Fruit fly (Drosophila melanogaster) whole organism, embryonic: Measurements from ENCODE around the gene CG31922.
A peak's percentile ranks its signal among the peaks of the same experiment; 100 is the strongest.

Experiments
- Antp ChIP-seq: fragments of 200-800 bp; sonication (Bioruptor generic); optimal IDR thresholded peaks from 3 replicates; lab custom pipeline; 2016; ENCODE audit warnings: missing biosample characterization, missing genetic modification characterization
- Bdp1 ChIP-seq: fragments of 200-800 bp; sonication (Bioruptor generic); optimal IDR thresholded peaks from 3 replicates; lab custom pipeline; 2016; ENCODE audit warnings: missing biosample characterization, missing genetic modification characterization
- CG11723 ChIP-seq: fragments of 200-800 bp; sonication (Bioruptor generic); optimal IDR thresholded peaks from 2 replicates; lab custom pipeline; 2017; ENCODE audit warnings: missing biosample characterization, mild to moderate bottlenecking, missing genetic modification characterization
- CG12769 ChIP-seq: fragments of 200-800 bp; sonication (Bioruptor generic); optimal IDR thresholded peaks from 2 replicates; lab custom pipeline; 2019; ENCODE audit warnings: missing biosample characterization, mild to moderate bottlenecking, missing genetic modification characterization, moderate library complexity
- CG12942 ChIP-seq: fragments of 200-800 bp; sonication (Bioruptor generic); optimal IDR thresholded peaks from 3 replicates; lab custom pipeline; 2016; ENCODE audit warnings: missing biosample characterization, missing genetic modification characterization
- CG15479 ChIP-seq: fragments of 200-800 bp; sonication (Bioruptor generic); optimal IDR thresholded peaks from 3 replicates; lab custom pipeline; 2019; ENCODE audit warnings: missing biosample characterization, mild to moderate bottlenecking, missing genetic modification characterization, moderate library complexity
- CG17829 ChIP-seq: fragments of 200-800 bp; optimal IDR thresholded peaks from 2 replicates; lab custom pipeline; 2019; ENCODE audit warnings: missing biosample characterization, mild to moderate bottlenecking, missing genetic modification characterization, moderate library complexity
- CG17912 ChIP-seq: fragments of 200-800 bp; sonication (Bioruptor generic); optimal IDR thresholded peaks from 2 replicates; lab custom pipeline; 2018; ENCODE audit warnings: missing biosample characterization, mild to moderate bottlenecking, missing genetic modification characterization
- CG18619 ChIP-seq: fragments of 200-800 bp; sonication (Bioruptor generic); optimal IDR thresholded peaks from 3 replicates; lab custom pipeline; 2017; ENCODE audit warnings: missing biosample characterization, mild to moderate bottlenecking, missing genetic modification characterization
- CG30020 ChIP-seq: fragments of 200-800 bp; optimal IDR thresholded peaks from 2 replicates; lab custom pipeline; 2019; ENCODE audit warnings: missing biosample characterization, mild to moderate bottlenecking, missing genetic modification characterization, moderate library complexity
- CG33557 ChIP-seq: fragments of 200-800 bp; sonication (Bioruptor generic); optimal IDR thresholded peaks from 2 replicates; lab custom pipeline; 2019; ENCODE audit warnings: missing biosample characterization, mild to moderate bottlenecking, missing genetic modification characterization, moderate library complexity
- CG3847 ChIP-seq: fragments of 200-800 bp; sonication (Bioruptor generic); IDR thresholded peaks from 2 replicates; pipeline ENCODE4 v1.3.6; 2022; ENCODE audit warnings: missing biosample characterization, missing genetic modification characterization
- CG4328 ChIP-seq: fragments of 200-800 bp; sonication (Bioruptor generic); optimal IDR thresholded peaks from 3 replicates; lab custom pipeline; 2017; ENCODE audit warnings: missing biosample characterization, missing genetic modification reagents, missing genetic modification characterization
- CG4424 ChIP-seq: fragments of 200-800 bp; sonication (Bioruptor generic); optimal IDR thresholded peaks from 3 replicates; lab custom pipeline; 2016; ENCODE audit warnings: missing biosample characterization, missing genetic modification characterization
- CG4707 ChIP-seq: fragments of 200-800 bp; sonication (Bioruptor generic); optimal IDR thresholded peaks from 2 replicates; lab custom pipeline; 2018; ENCODE audit warnings: missing biosample characterization, mild to moderate bottlenecking, missing genetic modification characterization, moderate library complexity
- CG5245 ChIP-seq: fragments of 200-800 bp; sonication (Bioruptor generic); optimal IDR thresholded peaks from 3 replicates; lab custom pipeline; 2016; ENCODE audit warnings: missing biosample characterization, missing genetic modification characterization
- CG6854 ChIP-seq: fragments of 200-800 bp; sonication (Bioruptor generic); optimal IDR thresholded peaks from 3 replicates; lab custom pipeline; 2017; ENCODE audit warnings: missing biosample characterization, mild to moderate bottlenecking, missing genetic modification characterization
- CG9876 ChIP-seq: fragments of 200-800 bp; sonication (Bioruptor generic); optimal IDR thresholded peaks from 2 replicates; lab custom pipeline; 2016; ENCODE audit warnings: missing biosample characterization, missing genetic modification characterization
- Elba2 ChIP-seq: fragments of 200-800 bp; sonication (Bioruptor generic); optimal IDR thresholded peaks from 3 replicates; lab custom pipeline; 2016; ENCODE audit warnings: missing biosample characterization, missing genetic modification characterization
- Gsc ChIP-seq: fragments of 200-800 bp; sonication (Bioruptor generic); IDR thresholded peaks from 2 replicates; pipeline ENCODE4 v1.3.6; 2022; ENCODE audit warnings: missing biosample characterization, missing genetic modification characterization
- Hsf ChIP-seq: fragments of 200-800 bp; sonication (Bioruptor generic); optimal IDR thresholded peaks from 3 replicates; lab custom pipeline; 2016; ENCODE audit warnings: missing biosample characterization, missing genetic modification characterization
- Max ChIP-seq: fragments of 200-800 bp; sonication (Bioruptor generic); optimal IDR thresholded peaks from 2 replicates; lab custom pipeline; 2016; ENCODE audit warnings: missing biosample characterization, mild to moderate bottlenecking, missing genetic modification characterization
- Neu2 ChIP-seq: fragments of 200-800 bp; sonication (Bioruptor generic); optimal IDR thresholded peaks from 3 replicates; lab custom pipeline; 2016; ENCODE audit warnings: missing biosample characterization, missing genetic modification characterization, borderline replicate concordance
- Opbp ChIP-seq: fragments of 200-800 bp; sonication (Bioruptor generic); IDR thresholded peaks from 3 replicates; pipeline ENCODE4 v1.3.6; 2022; ENCODE audit warnings: missing biosample characterization, missing genetic modification characterization; ENCODE audit not compliant: partially characterized antibody
- Sin3A ChIP-seq: fragments of >200 bp; optimal IDR thresholded peaks from 2 replicates; lab custom pipeline; 2018
- Six4 ChIP-seq: fragments of 200-800 bp; sonication (Bioruptor generic); optimal IDR thresholded peaks from 2 replicates; lab custom pipeline; 2016; ENCODE audit warnings: missing biosample characterization, missing genetic modification characterization
- Trl ChIP-seq, 3 experiments: fragments of >200 bp in 2 of 3; fragments of 200-800 bp in 1 of 3; sonication (Bioruptor generic) in 1 of 3; optimal IDR thresholded peaks; 2 replicates in 1 of 3; 3 replicates in 2 of 3; lab custom pipeline; 2016 to 2017; ENCODE audit warnings: missing biosample characterization in 1 of 3, missing genetic modification characterization in 1 of 3
- Vsx1 ChIP-seq: fragments of 200-800 bp; sonication (Bioruptor generic); optimal IDR thresholded peaks from 2 replicates; lab custom pipeline; 2017; ENCODE audit warnings: missing biosample characterization, mild to moderate bottlenecking, missing genetic modification characterization, missing genetic modification reagents
- ara ChIP-seq: fragments of 200-800 bp; sonication (Bioruptor generic); IDR thresholded peaks from 2 replicates; pipeline ENCODE4 v1.3.6; 2022; ENCODE audit warnings: missing biosample characterization, missing genetic modification characterization
- bbx ChIP-seq: fragments of 200-800 bp; sonication (Bioruptor generic); IDR thresholded peaks from 2 replicates; pipeline ENCODE4 v1.3.6; 2022; ENCODE audit warnings: missing biosample characterization, missing genetic modification characterization; ENCODE audit not compliant: partially characterized antibody
- crol ChIP-seq: fragments of 200-800 bp; sonication (Bioruptor generic); IDR thresholded peaks from 2 replicates; pipeline ENCODE4 v1.3.6; 2022; ENCODE audit warnings: missing biosample characterization, missing genetic modification characterization
- crp ChIP-seq, 2 experiments: fragments of 200-800 bp; sonication (Bioruptor generic); optimal IDR thresholded peaks; 2 replicates in 1 of 2; 3 replicates in 1 of 2; lab custom pipeline; 2017; ENCODE audit warnings: missing biosample characterization in 2 of 2, missing genetic modification characterization in 2 of 2, mild to moderate bottlenecking in 1 of 2, moderate library complexity in 1 of 2
- dati ChIP-seq: fragments of 200-800 bp; sonication (Bioruptor generic); IDR thresholded peaks from 2 replicates; pipeline ENCODE4 v1.3.6; 2022; ENCODE audit warnings: missing biosample characterization, missing genetic modification characterization
- fd64A ChIP-seq: fragments of 200-800 bp; sonication (Bioruptor generic); optimal IDR thresholded peaks from 3 replicates; lab custom pipeline; 2018; ENCODE audit warnings: missing biosample characterization, mild to moderate bottlenecking, missing genetic modification characterization
- gsb ChIP-seq: fragments of 200-800 bp; sonication (Bioruptor generic); IDR thresholded peaks from 2 replicates; pipeline ENCODE4 v1.3.6; 2022; ENCODE audit warnings: missing biosample characterization, missing genetic modification characterization
- gt ChIP-seq: fragments of 200-800 bp; sonication (Bioruptor generic); IDR thresholded peaks from 2 replicates; pipeline ENCODE4 v1.3.6; 2022; ENCODE audit warnings: missing biosample characterization, missing genetic modification characterization
- insv ChIP-seq, 2 experiments: fragments of 200-800 bp; sonication (Bioruptor generic); optimal IDR thresholded peaks; 3 replicates each; lab custom pipeline; 2016 to 2018; ENCODE audit warnings: missing biosample characterization in 2 of 2, missing genetic modification characterization in 2 of 2
- p53 ChIP-seq: fragments of 200-800 bp; sonication (Bioruptor generic); optimal IDR thresholded peaks from 2 replicates; lab custom pipeline; 2016; ENCODE audit warnings: missing biosample characterization, missing genetic modification characterization
- pzg ChIP-seq: fragments of 200-800 bp; sonication (Bioruptor generic); optimal IDR thresholded peaks from 3 replicates; lab custom pipeline; 2018; ENCODE audit warnings: missing biosample characterization, mild to moderate bottlenecking, missing genetic modification characterization, moderate library complexity
- row ChIP-seq: fragments of 200-800 bp; sonication (Bioruptor generic); IDR thresholded peaks from 3 replicates; pipeline ENCODE4 v1.3.6; 2022; ENCODE audit warnings: missing biosample characterization, missing genetic modification characterization
- tna ChIP-seq: fragments of 200-800 bp; sonication (Bioruptor generic); IDR thresholded peaks from 2 replicates; pipeline ENCODE4 v1.3.6; 2022; ENCODE audit warnings: missing biosample characterization, missing genetic modification characterization; ENCODE audit not compliant: partially characterized antibody
- toy ChIP-seq: fragments of 200-800 bp; sonication (Bioruptor generic); IDR thresholded peaks from 2 replicates; pipeline ENCODE4 v1.3.6; 2022; ENCODE audit warnings: missing biosample characterization, missing genetic modification characterization
- unc-4 ChIP-seq: fragments of 200-800 bp; sonication (Bioruptor generic); IDR thresholded peaks from 2 replicates; pipeline ENCODE4 v1.3.6; 2022; ENCODE audit warnings: missing biosample characterization, missing genetic modification characterization; ENCODE audit not compliant: partially characterized antibody

Gene CG31922

dm6 chr2L:1207432-1207831, 37.5 kb downstream of the CG31922 start (continued):
- TF ChIP-seq Max (GFP tag; lab: Kevin White, UChicago) (no peak), tna (no peak), gsb (no peak), toy (GFP tag; lab: Robert Waterston, UW) (peak; percentile 41; the same call in 1 of the 2 replicates), CG12769 (tag; lab: Kevin White, UChicago) (peak; percentile 80), CG9876 (GFP tag; lab: Kevin White, UChicago) (no peak), insv (GFP tag; optimal IDR thresholded peaks at IDR 0.05; lab: Kevin White, UChicago) (no peak), CG33557 (no peak), bbx (GFP tag; lab: Robert Waterston, UW) (no peak), Neu2 (GFP tag; lab: Kevin White, UChicago) (no peak), Hsf (GFP tag; lab: Kevin White, UChicago) (peak; percentile 34), pzg (GFP tag; lab: Kevin White, UChicago) (no peak), Sin3A (lab: Kevin White, UChicago) (no peak), CG15479 (GFP tag; lab: Kevin White, UChicago) (no peak), Six4 (GFP tag; lab: Kevin White, UChicago) (no peak), Opbp (GFP tag; lab: Robert Waterston, UW) (no peak), CG30020 (tag; lab: Kevin White, UChicago) (no peak), Gsc (no peak), CG17912 (GFP tag; lab: Kevin White, UChicago) (no peak), dati (no peak), CG4328 (GFP tag; lab: Kevin White, UChicago) (no peak), CG11723 (GFP tag; lab: Kevin White, UChicago) (no peak), unc-4 (no peak), CG17829 (no peak), CG12942 (GFP tag; lab: Kevin White, UChicago) (peak; percentile 10), row (GFP tag; lab: Robert Waterston, UW) (peak; percentile 77; the same call in 2 of the 3 replicates), CG4707 (GFP tag; lab: Kevin White, UChicago) (no peak), p53 (no peak), Trl (optimal IDR thresholded peaks at IDR 0.05; lab: Kevin White, UChicago) (no peak), Trl (GFP tag; optimal IDR thresholded peaks at IDR 0.05; lab: Kevin White, UChicago) (no peak), CG5245 (GFP tag; lab: Kevin White, UChicago) (no peak), ara (0 out of 2 replicates have a peak, but pooled peaks have one; percentile 13), CG6854 (GFP tag; lab: Kevin White, UChicago) (peak; percentile 32), CG4424 (GFP tag; lab: Kevin White, UChicago) (no peak), Antp (GFP tag; lab: Kevin White, UChicago) (peak; percentile 15), Vsx1 (no peak), crp (GFP tag; optimal IDR thresholded peaks at IDR 0.05; lab: Kevin White, UChicago) (no peak), crol (no peak), fd64A (GFP tag; lab: Kevin White, UChicago) (no peak), CG18619 (GFP tag; lab: Kevin White, UChicago) (no peak), gt (GFP tag; lab: Robert Waterston, UW) (no peak), Bdp1 (GFP tag; lab: Kevin White, UChicago) (no peak), CG3847 (GFP tag; lab: Robert Waterston, UW) (peak; percentile 57; the same call in 1 of the 2 replicates), Elba2 (GFP tag; lab: Kevin White, UChicago) (no peak)
